Fruit fly (Drosophila melanogaster): ENCODE results near the gene CG42467.

dm6 chr2L:3737003-3737662 lies 36.0 kb downstream of the CG42467 start:
- TF ChIP-seq Dfd (GFP tag; optimal IDR thresholded peaks at IDR 0.05) (no peak), OdsH (GFP tag; optimal IDR thresholded peaks at IDR 0.05) (no peak), fru (GFP tag; optimal IDR thresholded peaks at IDR 0.05) (no peak), sage (GFP tag; optimal IDR thresholded peaks at IDR 0.05) (no peak), CG9705 (GFP tag; optimal IDR thresholded peaks at IDR 0.05) (no peak), woc (GFP tag; optimal IDR thresholded peaks at IDR 0.05) (no peak), h (GFP tag; optimal IDR thresholded peaks at IDR 0.05) (no peak), Abd-B (GFP tag; optimal IDR thresholded peaks at IDR 0.05) (no peak), usp (GFP tag; optimal IDR thresholded peaks at IDR 0.05) (no peak)

Data from whole organism, wandering third instar larva.